Worm (Caenorhabditis elegans) whole organism, L1 larva: ENCODE measurements around the gene clc-28.

ENCODE experiments used
- dsc-1 ChIP-seq: sonication (generic microtip); optimal IDR thresholded peaks from 2 replicates; lab custom pipeline; 2016; ENCODE audit warnings: mild to moderate bottlenecking, missing genetic modification characterization, missing compliant biosample characterization
- ets-5 ChIP-seq: fragments of 200-800 bp; sonication (Bioruptor generic); IDR thresholded peaks from 2 replicates; pipeline ENCODE4 v1.3.6; 2022; ENCODE audit warnings: missing genetic modification characterization, missing compliant biosample characterization
- lin-35 ChIP-seq, 2 experiments: fragments of 150-350 bp; optimal IDR thresholded peaks; 2 replicates each; lab custom pipeline; 2014; ENCODE audit warnings: missing biosample characterization in 2 of 2, missing genetic modification characterization in 2 of 2, missing genetic modification reagents in 2 of 2
- lir-3 ChIP-seq: sonication (generic microtip); optimal IDR thresholded peaks from 2 replicates; lab custom pipeline; 2016; ENCODE audit warnings: mild to moderate bottlenecking, missing genetic modification characterization, moderate library complexity, missing compliant biosample characterization; ENCODE audit not compliant: poor library complexity
- zag-1 ChIP-seq: fragments of 150-350 bp; optimal IDR thresholded peaks from 2 replicates; lab custom pipeline; 2014; ENCODE audit warnings: missing biosample characterization, missing genetic modification characterization
- ztf-11 ChIP-seq, 2 experiments: sonication (generic microtip); optimal IDR thresholded peaks; 2 replicates each; lab custom pipeline; 2016 to 2017; ENCODE audit warnings: missing genetic modification characterization in 2 of 2, missing biosample characterization in 1 of 2, missing compliant biosample characterization in 1 of 2

DNA sequence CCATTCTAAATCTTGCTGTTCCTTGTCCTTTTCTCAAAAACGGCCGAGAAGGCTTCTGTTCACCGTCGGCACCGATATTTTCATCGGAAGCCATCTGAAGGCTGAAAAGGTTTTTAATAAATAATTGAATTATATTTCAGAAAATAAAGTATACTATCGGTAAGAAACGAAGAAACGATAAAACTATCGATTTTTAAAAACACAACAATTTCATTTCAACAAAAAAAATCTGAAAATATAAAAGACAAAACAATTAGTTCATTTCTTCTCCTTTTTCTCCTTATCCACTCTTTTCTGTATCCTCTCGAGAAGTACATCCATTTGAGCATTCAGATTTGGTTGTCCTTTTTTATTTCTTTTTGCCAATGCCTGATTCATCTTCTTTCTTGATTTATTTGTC, 20.8 kb downstream of the clc-28 start, which contains the start of gene sas-4:
- TF ChIP-seq dsc-1 (tag; lab: Kevin White, UChicago) (no peak), ets-5 (GFP tag; lab: Robert Waterston, UW) (no peak), ztf-11 (tag; optimal IDR thresholded peaks at IDR 0.05; lab: Kevin White, UChicago) (no peak), zag-1 (no peak), lir-3 (tag; lab: Kevin White, UChicago) (no peak), lin-35 (GFP tag; optimal IDR thresholded peaks at IDR 0.05; lab: Kevin White, UChicago) (no peak)
